Worm (Caenorhabditis elegans) whole organism, L4/young adult: ENCODE measurements around the gene dsc-4.

Experiments
- dao-5 ChIP-seq: sonication (generic microtip); optimal IDR thresholded peaks from 2 replicates; lab custom pipeline; 2016; ENCODE audit warnings: missing genotype, missing genetic modification characterization, moderate library complexity, missing compliant biosample characterization
- him-1 ChIP-seq: sonication (generic microtip); optimal IDR thresholded peaks from 2 replicates; lab custom pipeline; 2016; ENCODE audit warnings: missing genotype, missing genetic modification reagents, missing genetic modification characterization, missing compliant biosample characterization

ce11 chrIV:338192-338831 is 18.0 kb upstream of the dsc-4 start:
- TF ChIP-seq him-1 (tag; lab: Kevin White, UChicago) (no peak), dao-5 (tag; lab: Kevin White, UChicago) (no peak)
